Worm (Caenorhabditis elegans) whole organism, L2 larva: ENCODE results near the gene col-96.
A peak's percentile ranks its signal among the peaks of the same experiment; 100 is the strongest.

Experiments
- C34F6.9 ChIP-seq: fragments of 150-350 bp; optimal IDR thresholded peaks from 2 replicates; lab custom pipeline; 2014; ENCODE audit warnings: missing biosample characterization, missing genetic modification characterization
- F13H6.1 ChIP-seq: sonication (generic microtip); optimal IDR thresholded peaks from 2 replicates; lab custom pipeline; 2016; ENCODE audit warnings: missing genetic modification characterization, missing compliant biosample characterization
- R02D3.7 ChIP-seq: fragments of 150-350 bp; optimal IDR thresholded peaks from 2 replicates; lab custom pipeline; 2014; ENCODE audit warnings: missing biosample characterization, missing genetic modification characterization
- Y55F3AM.14 ChIP-seq: fragments of 200-800 bp; sonication (Bioruptor generic); optimal IDR thresholded peaks from 2 replicates; lab custom pipeline; 2018; ENCODE audit warnings: mild to moderate bottlenecking, missing genetic modification characterization, missing compliant biosample characterization
- ZK546.5 ChIP-seq: sonication (generic microtip); optimal IDR thresholded peaks from 2 replicates; lab custom pipeline; 2017; ENCODE audit warnings: missing biosample characterization, missing genetic modification characterization
- alr-1 ChIP-seq: fragments of 150-350 bp; optimal IDR thresholded peaks from 2 replicates; lab custom pipeline; 2014; ENCODE audit warnings: missing biosample characterization, missing genetic modification characterization
- aly-2 ChIP-seq: fragments of 150-350 bp; optimal IDR thresholded peaks from 2 replicates; lab custom pipeline; 2014; ENCODE audit warnings: missing biosample characterization, missing genetic modification characterization
- ama-1 ChIP-seq: fragments of 150-350 bp; optimal IDR thresholded peaks from 2 replicates; lab custom pipeline; 2018; ENCODE audit warnings: inconsistent platforms
- blmp-1 ChIP-seq: sonication (generic microtip); optimal IDR thresholded peaks from 2 replicates; lab custom pipeline; 2017; ENCODE audit warnings: missing genetic modification characterization, mild to moderate bottlenecking, missing compliant biosample characterization, antibody characterized with exemption, moderate library complexity; ENCODE audit not compliant: insufficient read depth
- ceh-16 ChIP-seq: fragments of 150-350 bp; optimal IDR thresholded peaks from 2 replicates; lab custom pipeline; 2014; ENCODE audit warnings: missing biosample characterization, missing genetic modification characterization
- ceh-82 ChIP-seq: fragments of 150-350 bp; optimal IDR thresholded peaks from 2 replicates; lab custom pipeline; 2014; ENCODE audit warnings: missing biosample characterization, missing genetic modification characterization
- crh-2 ChIP-seq: sonication (generic microtip); optimal IDR thresholded peaks from 2 replicates; lab custom pipeline; 2017; ENCODE audit warnings: missing biosample characterization, missing genetic modification characterization
- dmd-4 ChIP-seq: sonication (generic microtip); optimal IDR thresholded peaks from 2 replicates; lab custom pipeline; 2017; ENCODE audit warnings: missing biosample characterization, missing genetic modification characterization
- egl-27 ChIP-seq: sonication (generic microtip); optimal IDR thresholded peaks from 3 replicates; lab custom pipeline; 2017; ENCODE audit warnings: missing biosample characterization, missing genetic modification reagents, missing genetic modification characterization
- elt-1 ChIP-seq: fragments of 150-350 bp; optimal IDR thresholded peaks from 2 replicates; lab custom pipeline; 2014; ENCODE audit warnings: missing biosample characterization, missing genetic modification characterization
- elt-3 ChIP-seq: sonication (generic microtip); optimal IDR thresholded peaks from 2 replicates; lab custom pipeline; 2017; ENCODE audit warnings: missing biosample characterization, missing genetic modification characterization
- fos-1 ChIP-seq: fragments of 150-350 bp; optimal IDR thresholded peaks from 2 replicates; lab custom pipeline; 2014; ENCODE audit warnings: missing biosample characterization, missing genetic modification characterization
- gmeb-1 ChIP-seq: fragments of 150-350 bp; optimal IDR thresholded peaks from 2 replicates; lab custom pipeline; 2014; ENCODE audit warnings: missing biosample characterization, missing genetic modification characterization
- lin-11 ChIP-seq: fragments of 150-350 bp; sonication (generic microtip); optimal IDR thresholded peaks from 2 replicates; lab custom pipeline; 2014; ENCODE audit warnings: missing biosample characterization, missing genetic modification characterization, inconsistent platforms, mixed read lengths
- lin-13 ChIP-seq: fragments of 150-350 bp; optimal IDR thresholded peaks from 2 replicates; lab custom pipeline; 2014; ENCODE audit warnings: missing biosample characterization, missing genetic modification reagents, missing genetic modification characterization
- lin-39 ChIP-seq: fragments of 150-350 bp; optimal IDR thresholded peaks from 2 replicates; lab custom pipeline; 2014; ENCODE audit warnings: missing biosample characterization, missing genetic modification reagents, missing genetic modification characterization
- lsy-2 ChIP-seq, 2 experiments: fragments of 150-350 bp in 1 of 2; sonication (generic microtip) in 1 of 2; optimal IDR thresholded peaks; 2 replicates each; lab custom pipeline; 2014 to 2017; ENCODE audit warnings: missing biosample characterization in 2 of 2, missing genetic modification characterization in 2 of 2
- mab-5 ChIP-seq: fragments of 150-350 bp; optimal IDR thresholded peaks from 2 replicates; lab custom pipeline; 2014; ENCODE audit warnings: missing biosample characterization, missing genetic modification characterization
- mbf-1 ChIP-seq: sonication (generic microtip); optimal IDR thresholded peaks from 2 replicates; lab custom pipeline; 2017; ENCODE audit warnings: missing biosample characterization, missing genetic modification characterization
- mdl-1 ChIP-seq, 2 experiments: fragments of 150-350 bp in 1 of 2; sonication (generic microtip) in 1 of 2; optimal IDR thresholded peaks; 2 replicates each; lab custom pipeline; 2017; ENCODE audit warnings: missing biosample characterization in 2 of 2, missing genetic modification characterization in 2 of 2
- nhr-10 ChIP-seq: sonication (generic microtip); optimal IDR thresholded peaks from 2 replicates; lab custom pipeline; 2017; ENCODE audit warnings: missing biosample characterization, missing genetic modification characterization
- nhr-11 ChIP-seq: fragments of 150-350 bp; optimal IDR thresholded peaks from 2 replicates; lab custom pipeline; 2014; ENCODE audit warnings: missing biosample characterization, missing genetic modification characterization
- nhr-12 ChIP-seq: fragments of 150-350 bp; optimal IDR thresholded peaks from 2 replicates; lab custom pipeline; 2014; ENCODE audit warnings: missing biosample characterization, missing genetic modification characterization
- nhr-129 ChIP-seq: fragments of 150-350 bp; optimal IDR thresholded peaks from 2 replicates; lab custom pipeline; 2014; ENCODE audit warnings: missing biosample characterization, missing genetic modification characterization
- nhr-21 ChIP-seq: fragments of 150-350 bp; optimal IDR thresholded peaks from 2 replicates; lab custom pipeline; 2014; ENCODE audit warnings: missing biosample characterization, missing genetic modification characterization
- nhr-23 ChIP-seq: fragments of 150-350 bp; optimal IDR thresholded peaks from 2 replicates; lab custom pipeline; 2014; ENCODE audit warnings: missing biosample characterization, missing genetic modification reagents, missing genetic modification characterization
- nhr-237 ChIP-seq: fragments of 150-350 bp; optimal IDR thresholded peaks from 2 replicates; lab custom pipeline; 2014; ENCODE audit warnings: missing biosample characterization, missing genetic modification characterization
- nhr-25 ChIP-seq: fragments of 150-350 bp; sonication (generic microtip); optimal IDR thresholded peaks from 3 replicates; lab custom pipeline; 2014; ENCODE audit warnings: missing biosample characterization, missing genetic modification characterization
- nhr-6 ChIP-seq: fragments of 150-350 bp; optimal IDR thresholded peaks from 2 replicates; lab custom pipeline; 2014; ENCODE audit warnings: missing biosample characterization, missing genetic modification characterization
- nhr-77 ChIP-seq: fragments of 150-350 bp; optimal IDR thresholded peaks from 2 replicates; lab custom pipeline; 2014; ENCODE audit warnings: missing biosample characterization, missing genetic modification characterization
- peb-1 ChIP-seq: fragments of 150-350 bp; optimal IDR thresholded peaks from 2 replicates; lab custom pipeline; 2014; ENCODE audit warnings: missing biosample characterization, missing genetic modification characterization
- sem-4 ChIP-seq: fragments of 150-350 bp; optimal IDR thresholded peaks from 2 replicates; lab custom pipeline; 2014; ENCODE audit warnings: missing biosample characterization, missing genetic modification reagents, missing genetic modification characterization
- skn-1 ChIP-seq: sonication (generic microtip); optimal IDR thresholded peaks from 2 replicates; lab custom pipeline; 2017; ENCODE audit warnings: missing biosample characterization, missing genetic modification characterization
- sma-3 ChIP-seq: sonication (generic microtip); optimal IDR thresholded peaks from 2 replicates; lab custom pipeline; 2016; ENCODE audit warnings: missing genetic modification reagents, missing genetic modification characterization, missing compliant biosample characterization
- sma-9 ChIP-seq, 2 experiments: fragments of 150-350 bp in 1 of 2; sonication (generic microtip) in 1 of 2; optimal IDR thresholded peaks; 2 replicates each; lab custom pipeline; 2014 to 2016; ENCODE audit warnings: missing genetic modification characterization in 2 of 2, mild to moderate bottlenecking in 1 of 2, missing biosample characterization in 1 of 2, missing compliant biosample characterization in 1 of 2, missing genetic modification reagents in 1 of 2, moderate library complexity in 1 of 2
- snpc-4 ChIP-seq: fragments of 150-350 bp; optimal IDR thresholded peaks from 2 replicates; lab custom pipeline; 2014; ENCODE audit warnings: missing biosample characterization, missing genetic modification characterization
- unc-39 ChIP-seq: fragments of 150-350 bp; optimal IDR thresholded peaks from 2 replicates; lab custom pipeline; 2014; ENCODE audit warnings: missing biosample characterization, missing genetic modification characterization
- unc-55 ChIP-seq: fragments of 150-350 bp; sonication (generic microtip); optimal IDR thresholded peaks from 3 replicates; lab custom pipeline; 2014; ENCODE audit warnings: missing biosample characterization, missing genetic modification reagents, missing genetic modification characterization
- unc-62 ChIP-seq: fragments of 150-350 bp; optimal IDR thresholded peaks from 2 replicates; lab custom pipeline; 2014; ENCODE audit warnings: missing biosample characterization, missing genetic modification reagents, missing genetic modification characterization
- zag-1 ChIP-seq: fragments of 150-350 bp; optimal IDR thresholded peaks from 2 replicates; lab custom pipeline; 2014; ENCODE audit warnings: missing biosample characterization, missing genetic modification characterization
- ztf-1 ChIP-seq: fragments of 200-800 bp; sonication (Bioruptor generic); conservative IDR thresholded peaks from 2 replicates; pipeline ENCODE4 v1.3.6; 2022; ENCODE audit warnings: missing genetic modification characterization, missing compliant biosample characterization
- ztf-11 ChIP-seq: sonication (generic microtip); optimal IDR thresholded peaks from 2 replicates; lab custom pipeline; 2017; ENCODE audit warnings: missing biosample characterization, missing genetic modification characterization
- ztf-4 ChIP-seq: fragments of 150-350 bp; optimal IDR thresholded peaks from 2 replicates; lab custom pipeline; 2014; ENCODE audit warnings: missing biosample characterization, missing genetic modification characterization

The col-96 gene

ce11 chrIII:11657185-11657817 lies 49.3 kb downstream of the col-96 start, which contains the start of gene crh-1:
crh-1 (plus strand) TSS chrIII:11657767.
- peak; percentile 46 for TF ChIP-seq snpc-4 (tag; lab: Kevin White, UChicago)
- TF ChIP-seq lin-13 (GFP tag; lab: Kevin White, UChicago) = peak; percentile 78
- peak; percentile 76 for TF ChIP-seq F13H6.1 (tag; lab: Kevin White, UChicago)
- TF ChIP-seq sma-9 (GFP tag; optimal IDR thresholded peaks at IDR 0.05; lab: Kevin White, UChicago) = peak; percentile 84
- no peak for TF ChIP-seq sma-9 (tag; optimal IDR thresholded peaks at IDR 0.05; lab: Kevin White, UChicago)
- TF ChIP-seq elt-3 (tag; lab: Kevin White, UChicago) = no peak
- TF ChIP-seq lin-11 (tag; lab: Kevin White, UChicago) = peak; percentile 21
- no peak for TF ChIP-seq nhr-23
- TF ChIP-seq ztf-1 (GFP tag; lab: Robert Waterston, UW) = no peak
- TF ChIP-seq elt-1 (tag; lab: Kevin White, UChicago) = no peak
- TF ChIP-seq crh-2 (tag; lab: Kevin White, UChicago) = peak; percentile 89
- peak; percentile 90 for TF ChIP-seq sem-4 (tag; lab: Kevin White, UChicago)
- TF ChIP-seq nhr-10 (tag; lab: Kevin White, UChicago) = peak; percentile 71
- TF ChIP-seq nhr-129 (tag; lab: Kevin White, UChicago) = peak; percentile 69
- TF ChIP-seq blmp-1 (tag; lab: Kevin White, UChicago) = peak; percentile 33
- TF ChIP-seq mdl-1 (tag; optimal IDR thresholded peaks at IDR 0.05; lab: Kevin White, UChicago) = peak in 1 of 2 experiments; percentile 56
- no peak for TF ChIP-seq peb-1 (tag; lab: Kevin White, UChicago)
- TF ChIP-seq unc-62 (GFP tag; lab: Kevin White, UChicago) = no peak
- TF ChIP-seq lsy-2 (tag; optimal IDR thresholded peaks at IDR 0.05; lab: Kevin White, UChicago) = peak; percentile 76 to 89
- no peak for TF ChIP-seq nhr-77 (tag; lab: Kevin White, UChicago)
- TF ChIP-seq nhr-25 (tag; lab: Kevin White, UChicago) = peak; percentile 80
- TF ChIP-seq nhr-6 = peak; percentile 73
- TF ChIP-seq lin-39 (tag; lab: Kevin White, UChicago) = no peak
- peak; percentile 45 for TF ChIP-seq fos-1 (tag; lab: Kevin White, UChicago)
- peak; percentile 75 for TF ChIP-seq unc-55 (GFP tag; lab: Kevin White, UChicago)
- TF ChIP-seq aly-2 (tag; lab: Kevin White, UChicago) = no peak
- no peak for TF ChIP-seq ztf-11 (tag; lab: Kevin White, UChicago)
- TF ChIP-seq nhr-11 = no peak
- TF ChIP-seq C34F6.9 (tag; lab: Kevin White, UChicago) = peak; percentile 91
- TF ChIP-seq ceh-82 (tag; lab: Kevin White, UChicago) = peak; percentile 23
- TF ChIP-seq ama-1 (lab: Kevin White, UChicago) = no peak
- TF ChIP-seq zag-1 (tag; lab: Kevin White, UChicago) = peak; percentile 30
- TF ChIP-seq egl-27 (tag; lab: Kevin White, UChicago) = peak; percentile 66
- peak; percentile 60 for TF ChIP-seq sma-3 (GFP tag; lab: Kevin White, UChicago)
- TF ChIP-seq skn-1 (tag; lab: Kevin White, UChicago) = no peak
- no peak for TF ChIP-seq nhr-12 (tag; lab: Kevin White, UChicago)
- no peak for TF ChIP-seq R02D3.7
- TF ChIP-seq Y55F3AM.14 (GFP tag; lab: Kevin White, UChicago) = no peak
- TF ChIP-seq mab-5 (tag; lab: Kevin White, UChicago) = peak; percentile 78
- TF ChIP-seq mbf-1 = no peak
- TF ChIP-seq ztf-4 (tag; lab: Kevin White, UChicago) = peak; percentile 68
- TF ChIP-seq dmd-4 (tag; lab: Kevin White, UChicago) = no peak
- peak; percentile 86 for TF ChIP-seq gmeb-1 (tag; lab: Kevin White, UChicago)
- TF ChIP-seq ZK546.5 = no peak
- TF ChIP-seq nhr-21 (tag; lab: Kevin White, UChicago) = peak; percentile 46
- no peak for TF ChIP-seq alr-1
- TF ChIP-seq nhr-237 (tag; lab: Kevin White, UChicago) = no peak
- TF ChIP-seq ceh-16 (tag; lab: Kevin White, UChicago) = no peak
- TF ChIP-seq unc-39 = no peak
- TF ChIP-seq, all 48 proteins: peak for 25
